Fruit fly (Drosophila melanogaster) whole organism, embryonic: ENCODE data around the gene Gmap.

Experiments used
- Adf1 ChIP-seq: fragments of 200-800 bp; sonication (Bioruptor generic); IDR thresholded peaks from 2 replicates; pipeline ENCODE4 v1.3.6; 2022; ENCODE audit warnings: missing biosample characterization, missing genetic modification characterization
- B-H2 ChIP-seq: fragments of 200-800 bp; sonication (Bioruptor generic); optimal IDR thresholded peaks from 2 replicates; lab custom pipeline; 2018; ENCODE audit warnings: missing biosample characterization, mild to moderate bottlenecking, missing genetic modification characterization
- Blimp-1 ChIP-seq: fragments of 200-800 bp; sonication (Bioruptor generic); optimal IDR thresholded peaks from 3 replicates; lab custom pipeline; 2018; ENCODE audit warnings: missing biosample characterization, missing genetic modification characterization, mild to moderate bottlenecking, moderate library complexity, missing genetic modification reagents
- C15 ChIP-seq: fragments of 200-800 bp; sonication (Bioruptor generic); IDR thresholded peaks from 3 replicates; pipeline ENCODE4 v1.3.6; 2022; ENCODE audit warnings: missing biosample characterization, missing genetic modification characterization
- CG14050 ChIP-seq: fragments of 200-800 bp; sonication (Bioruptor generic); IDR thresholded peaks from 3 replicates; pipeline ENCODE4 v1.3.6; 2022; ENCODE audit warnings: missing biosample characterization, missing genetic modification characterization
- CG15073 ChIP-seq: fragments of 200-800 bp; sonication (Bioruptor generic); optimal IDR thresholded peaks from 2 replicates; lab custom pipeline; 2016; ENCODE audit warnings: missing biosample characterization, missing genetic modification characterization
- CG16813 ChIP-seq: fragments of 200-800 bp; sonication (Bioruptor generic); IDR thresholded peaks from 3 replicates; pipeline ENCODE4 v1.3.6; 2022; ENCODE audit warnings: missing biosample characterization, missing genetic modification characterization; ENCODE audit not compliant: partially characterized antibody
- CG17829 ChIP-seq: fragments of 200-800 bp; optimal IDR thresholded peaks from 2 replicates; lab custom pipeline; 2019; ENCODE audit warnings: missing biosample characterization, mild to moderate bottlenecking, missing genetic modification characterization, moderate library complexity
- CG2712 ChIP-seq: fragments of 200-800 bp; optimal IDR thresholded peaks from 3 replicates; lab custom pipeline; 2019; ENCODE audit warnings: missing biosample characterization, mild to moderate bottlenecking, missing genetic modification characterization, moderate library complexity
- CG31365 ChIP-seq: fragments of 200-800 bp; sonication (Bioruptor generic); optimal IDR thresholded peaks from 2 replicates; lab custom pipeline; 2018; ENCODE audit warnings: missing biosample characterization, mild to moderate bottlenecking, missing genetic modification characterization
- CG31441 ChIP-seq: fragments of 200-800 bp; sonication (Bioruptor generic); IDR thresholded peaks from 2 replicates; pipeline ENCODE4 v1.3.6; 2022; ENCODE audit warnings: missing biosample characterization, missing genetic modification characterization
- CG32767 ChIP-seq: fragments of 200-800 bp; sonication (Bioruptor generic); IDR thresholded peaks from 2 replicates; pipeline ENCODE4 v1.3.6; 2022; ENCODE audit warnings: missing biosample characterization, missing genetic modification characterization
- CG6272 ChIP-seq: fragments of 200-800 bp; sonication (Bioruptor generic); IDR thresholded peaks from 2 replicates; pipeline ENCODE4 v1.3.6; 2022; ENCODE audit warnings: missing biosample characterization, missing genetic modification characterization
- CG6689 ChIP-seq: fragments of 200-800 bp; sonication (Bioruptor generic); IDR thresholded peaks from 2 replicates; pipeline ENCODE4 v1.3.6; 2022; ENCODE audit warnings: missing biosample characterization, missing genetic modification characterization
- CG7556 ChIP-seq: fragments of 200-800 bp; sonication (Bioruptor generic); optimal IDR thresholded peaks from 2 replicates; lab custom pipeline; 2017; ENCODE audit warnings: missing biosample characterization, mild to moderate bottlenecking, missing genetic modification characterization
- CG9932 ChIP-seq: fragments of 200-800 bp; sonication (Bioruptor generic); IDR thresholded peaks from 2 replicates; pipeline ENCODE4 v1.3.6; 2022; ENCODE audit warnings: missing biosample characterization, missing genetic modification characterization
- Dref ChIP-seq: fragments of 200-800 bp; sonication (Bioruptor generic); IDR thresholded peaks from 2 replicates; pipeline ENCODE4 v1.3.6; 2022; ENCODE audit warnings: missing biosample characterization, missing genetic modification characterization
- Ets65A ChIP-seq: fragments of 200-800 bp; sonication (Bioruptor generic); peaks from one replicate; lab custom pipeline; 2016; ENCODE audit warnings: missing biosample characterization, missing genetic modification characterization
- Fer3 ChIP-seq: fragments of 200-800 bp; sonication (Bioruptor generic); optimal IDR thresholded peaks from 2 replicates; lab custom pipeline; 2018; ENCODE audit warnings: missing biosample characterization, mild to moderate bottlenecking, missing genetic modification characterization, moderate library complexity
- Hr39 ChIP-seq: fragments of >200 bp; optimal IDR thresholded peaks from 2 replicates; lab custom pipeline; 2017
- MESR4 ChIP-seq: fragments of 200-800 bp; sonication (Bioruptor generic); optimal IDR thresholded peaks from 2 replicates; lab custom pipeline; 2018; ENCODE audit warnings: missing biosample characterization, mild to moderate bottlenecking, missing genetic modification characterization, moderate library complexity
- Mad ChIP-seq: fragments of 200-800 bp; sonication (Bioruptor generic); optimal IDR thresholded peaks from 2 replicates; lab custom pipeline; 2016; ENCODE audit warnings: missing biosample characterization, missing genetic modification characterization
- NK7.1 ChIP-seq: fragments of 200-800 bp; sonication (Bioruptor generic); optimal IDR thresholded peaks from 3 replicates; lab custom pipeline; 2016; ENCODE audit warnings: missing biosample characterization, missing genetic modification characterization
- Nf-YA ChIP-seq: fragments of 200-800 bp; sonication (Bioruptor generic); IDR thresholded peaks from 2 replicates; pipeline ENCODE4 v1.3.6; 2022; ENCODE audit warnings: missing biosample characterization, missing genetic modification characterization
- Oli ChIP-seq: fragments of 200-800 bp; sonication (Bioruptor generic); optimal IDR thresholded peaks from 2 replicates; lab custom pipeline; 2018; ENCODE audit warnings: missing biosample characterization, mild to moderate bottlenecking, missing genetic modification characterization, moderate library complexity
- Poxn ChIP-seq: fragments of 200-800 bp; sonication (Bioruptor generic); IDR thresholded peaks from 2 replicates; pipeline ENCODE4 v1.3.6; 2022; ENCODE audit warnings: missing biosample characterization, missing genetic modification characterization
- Six4 ChIP-seq: fragments of 200-800 bp; sonication (Bioruptor generic); optimal IDR thresholded peaks from 2 replicates; lab custom pipeline; 2016; ENCODE audit warnings: missing biosample characterization, missing genetic modification characterization
- Trl ChIP-seq, 3 experiments: fragments of >200 bp in 2 of 3; fragments of 200-800 bp in 1 of 3; sonication (Bioruptor generic) in 1 of 3; optimal IDR thresholded peaks; 2 replicates in 1 of 3; 3 replicates in 2 of 3; lab custom pipeline; 2016 to 2017; ENCODE audit warnings: missing biosample characterization in 1 of 3, missing genetic modification characterization in 1 of 3
- ab ChIP-seq: fragments of 200-800 bp; sonication (Bioruptor generic); optimal IDR thresholded peaks from 2 replicates; lab custom pipeline; 2016; ENCODE audit warnings: missing biosample characterization, missing genetic modification characterization
- amos ChIP-seq: fragments of 200-800 bp; sonication (Bioruptor generic); IDR thresholded peaks from 2 replicates; pipeline ENCODE4 v1.3.6; 2022; ENCODE audit warnings: missing biosample characterization, missing genetic modification characterization; ENCODE audit not compliant: partially characterized antibody
- ci ChIP-seq: fragments of 200-800 bp; sonication (Bioruptor generic); IDR thresholded peaks from 3 replicates; pipeline ENCODE4 v1.3.6; 2022; ENCODE audit warnings: missing biosample characterization, missing genetic modification characterization
- fd3F ChIP-seq: fragments of 200-800 bp; sonication (Bioruptor generic); optimal IDR thresholded peaks from 2 replicates; lab custom pipeline; 2018; ENCODE audit warnings: missing biosample characterization, mild to moderate bottlenecking, missing genetic modification characterization, moderate library complexity
- ftz-f1 ChIP-seq: fragments of 200-800 bp; sonication (Bioruptor generic); optimal IDR thresholded peaks from 2 replicates; lab custom pipeline; 2016; ENCODE audit warnings: missing biosample characterization, missing genetic modification characterization
- hb ChIP-seq: fragments of 200-800 bp; sonication (Bioruptor generic); IDR thresholded peaks from 3 replicates; pipeline ENCODE4 v1.3.6; 2022; ENCODE audit warnings: missing biosample characterization, missing genetic modification characterization; ENCODE audit not compliant: partially characterized antibody
- hbn ChIP-seq: fragments of 200-800 bp; sonication (Bioruptor generic); IDR thresholded peaks from 2 replicates; pipeline ENCODE4 v1.3.6; 2022; ENCODE audit warnings: missing biosample characterization, missing genetic modification characterization; ENCODE audit not compliant: partially characterized antibody
- hth ChIP-seq: fragments of >200 bp; optimal IDR thresholded peaks from 2 replicates; lab custom pipeline; 2017; ENCODE audit warnings: inconsistent platforms
- ind ChIP-seq: fragments of 200-800 bp; sonication (Bioruptor generic); optimal IDR thresholded peaks from 3 replicates; lab custom pipeline; 2016; ENCODE audit warnings: missing biosample characterization, missing genetic modification characterization
- lola ChIP-seq, 3 experiments: fragments of >200 bp in 2 of 3; fragments of 200-800 bp in 1 of 3; sonication (Bioruptor generic) in 1 of 3; optimal IDR thresholded peaks; 2 replicates each; lab custom pipeline; 2017 to 2019; ENCODE audit warnings: missing biosample characterization in 3 of 3, missing genetic modification characterization in 3 of 3, mild to moderate bottlenecking in 1 of 3, moderate library complexity in 1 of 3
- mam ChIP-seq: fragments of 200-800 bp; sonication (Bioruptor generic); optimal IDR thresholded peaks from 3 replicates; lab custom pipeline; 2016; ENCODE audit warnings: missing biosample characterization, missing genetic modification characterization
- nau ChIP-seq: fragments of 200-800 bp; sonication (Bioruptor generic); optimal IDR thresholded peaks from 3 replicates; lab custom pipeline; 2017; ENCODE audit warnings: missing biosample characterization, mild to moderate bottlenecking, missing genetic modification characterization, missing genetic modification reagents
- odd ChIP-seq: fragments of 200-800 bp; sonication (Bioruptor generic); optimal IDR thresholded peaks from 2 replicates; lab custom pipeline; 2017; ENCODE audit warnings: missing biosample characterization, mild to moderate bottlenecking, missing genetic modification characterization
- pb ChIP-seq: fragments of 200-800 bp; sonication (Bioruptor generic); optimal IDR thresholded peaks from 3 replicates; lab custom pipeline; 2016; ENCODE audit warnings: missing biosample characterization, missing genetic modification characterization
- pzg ChIP-seq: fragments of 200-800 bp; sonication (Bioruptor generic); optimal IDR thresholded peaks from 3 replicates; lab custom pipeline; 2018; ENCODE audit warnings: missing biosample characterization, mild to moderate bottlenecking, missing genetic modification characterization, moderate library complexity
- row ChIP-seq: fragments of 200-800 bp; sonication (Bioruptor generic); IDR thresholded peaks from 3 replicates; pipeline ENCODE4 v1.3.6; 2022; ENCODE audit warnings: missing biosample characterization, missing genetic modification characterization
- run ChIP-seq: fragments of 200-800 bp; sonication (Bioruptor generic); optimal IDR thresholded peaks from 3 replicates; lab custom pipeline; 2018; ENCODE audit warnings: missing biosample characterization, mild to moderate bottlenecking, missing genetic modification characterization
- sna ChIP-seq: fragments of 200-800 bp; sonication (Bioruptor generic); IDR thresholded peaks from 2 replicates; pipeline ENCODE4 v1.3.6; 2022; ENCODE audit warnings: missing biosample characterization, missing genetic modification characterization; ENCODE audit not compliant: partially characterized antibody
- stwl ChIP-seq: fragments of 200-800 bp; sonication (Bioruptor generic); optimal IDR thresholded peaks from 3 replicates; lab custom pipeline; 2018; ENCODE audit warnings: missing biosample characterization, mild to moderate bottlenecking, missing genetic modification characterization, moderate library complexity
- tin ChIP-seq: fragments of 200-800 bp; sonication (Bioruptor generic); optimal IDR thresholded peaks from 3 replicates; lab custom pipeline; 2016; ENCODE audit warnings: missing biosample characterization, missing genetic modification characterization
- trem ChIP-seq: fragments of 200-800 bp; optimal IDR thresholded peaks from 3 replicates; lab custom pipeline; 2019; ENCODE audit warnings: missing biosample characterization, mild to moderate bottlenecking, missing genetic modification characterization, moderate library complexity
- unpg ChIP-seq: fragments of 200-800 bp; sonication (Bioruptor generic); optimal IDR thresholded peaks from 3 replicates; lab custom pipeline; 2018; ENCODE audit warnings: missing biosample characterization, mild to moderate bottlenecking, missing genetic modification characterization, moderate library complexity
- z ChIP-seq: fragments of 200-800 bp; sonication (Bioruptor generic); IDR thresholded peaks from 3 replicates; pipeline ENCODE4 v1.3.6; 2022; ENCODE audit warnings: missing biosample characterization, missing genetic modification characterization

Gene Gmap

DNA sequence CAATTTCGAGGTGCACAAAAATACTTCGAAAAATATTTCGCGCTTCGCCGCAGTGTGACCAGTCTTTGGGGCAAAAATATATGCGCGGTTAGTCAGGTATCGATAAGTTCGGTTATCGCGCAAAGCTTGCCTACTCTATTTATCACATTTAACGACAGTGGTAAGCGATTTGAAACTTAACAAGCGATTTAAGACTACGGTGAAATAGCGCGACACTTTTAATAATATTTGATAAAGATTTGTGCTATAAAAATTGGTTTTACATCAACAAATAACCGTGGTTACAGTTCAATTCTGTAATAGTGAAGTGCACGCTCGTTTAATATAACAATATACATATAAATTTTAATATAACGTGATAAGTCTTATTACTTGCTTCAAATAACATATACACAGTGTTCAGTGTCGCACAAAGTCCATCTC lies 11.3 kb upstream of the Gmap start, which contains the start of gene mh (continued):
- TF ChIP-seq row (GFP tag; lab: Robert Waterston, UW) (peak; percentile 57), CG9932 (peak; percentile 45; the same call in 1 of the 2 replicates), Ets65A (GFP tag; lab: Kevin White, UChicago) (no peak), z (GFP tag; lab: Robert Waterston, UW) (no peak), nau (no peak), Poxn (GFP tag; lab: Robert Waterston, UW) (no peak), Oli (peak; percentile 9), CG2712 (tag; lab: Kevin White, UChicago) (no peak), CG32767 (0 out of 2 replicates have a peak, but pooled peaks have one; percentile 16), hb (no peak), Trl (optimal IDR thresholded peaks at IDR 0.05; lab: Kevin White, UChicago) (no peak), Trl (GFP tag; optimal IDR thresholded peaks at IDR 0.05; lab: Kevin White, UChicago) (no peak), ci (GFP tag; lab: Robert Waterston, UW) (no peak), CG6689 (GFP tag; lab: Robert Waterston, UW) (peak; percentile 52; the same call in 1 of the 2 replicates), amos (GFP tag; lab: Robert Waterston, UW) (peak; percentile 75), fd3F (GFP tag; lab: Kevin White, UChicago) (peak; percentile 32), MESR4 (GFP tag; lab: Kevin White, UChicago) (no peak), CG16813 (peak; percentile 66), ab (GFP tag; lab: Kevin White, UChicago) (no peak), Mad (GFP tag; lab: Kevin White, UChicago) (no peak), odd (no peak), CG7556 (GFP tag; lab: Kevin White, UChicago) (no peak), Adf1 (GFP tag; lab: Robert Waterston, UW) (no peak), Hr39 (lab: Kevin White, UChicago) (no peak), Nf-YA (no peak), CG14050 (GFP tag; lab: Robert Waterston, UW) (no peak), hbn (peak; percentile 21; the same call in 1 of the 2 replicates), CG6272 (GFP tag; lab: Robert Waterston, UW) (no peak), sna (GFP tag; lab: Robert Waterston, UW) (no peak), Dref (GFP tag; lab: Robert Waterston, UW) (peak; percentile 80), Fer3 (tag; lab: Kevin White, UChicago) (no peak), pzg (GFP tag; lab: Kevin White, UChicago) (peak; percentile 68), B-H2 (GFP tag; lab: Kevin White, UChicago) (no peak), ftz-f1 (GFP tag; lab: Kevin White, UChicago) (no peak), Six4 (GFP tag; lab: Kevin White, UChicago) (no peak), stwl (peak; percentile 38), C15 (GFP tag; lab: Robert Waterston, UW) (no peak), run (no peak), CG15073 (GFP tag; lab: Kevin White, UChicago) (no peak), pb (GFP tag; lab: Kevin White, UChicago) (no peak), ind (GFP tag; lab: Kevin White, UChicago) (no peak), lola (GFP tag; optimal IDR thresholded peaks at IDR 0.05; lab: Kevin White, UChicago) (peak in 1 of 3 experiments; percentile 15), trem (tag; lab: Kevin White, UChicago) (peak; percentile 9), CG31365 (tag; lab: Kevin White, UChicago) (no peak), mam (GFP tag; lab: Kevin White, UChicago) (peak; percentile 10), NK7.1 (GFP tag; lab: Kevin White, UChicago) (no peak), Blimp-1 (GFP tag; lab: Kevin White, UChicago) (no peak), tin (no peak), hth (lab: Kevin White, UChicago) (no peak), CG17829 (tag; lab: Kevin White, UChicago) (peak; percentile 9), CG31441 (GFP tag; lab: Robert Waterston, UW) (no peak), unpg (GFP tag; lab: Kevin White, UChicago) (peak; percentile 28)
